Worm (Caenorhabditis elegans) whole organism, L2 larva: Measurements from ENCODE around the gene Y75B8A.13.

Source experiments
- C34F6.9 ChIP-seq: fragments of 150-350 bp; optimal IDR thresholded peaks from 2 replicates; lab custom pipeline; 2014; ENCODE audit warnings: missing biosample characterization, missing genetic modification characterization
- F13H6.1 ChIP-seq: sonication (generic microtip); optimal IDR thresholded peaks from 2 replicates; lab custom pipeline; 2016; ENCODE audit warnings: missing genetic modification characterization, missing compliant biosample characterization
- R02D3.7 ChIP-seq: fragments of 150-350 bp; optimal IDR thresholded peaks from 2 replicates; lab custom pipeline; 2014; ENCODE audit warnings: missing biosample characterization, missing genetic modification characterization
- Y55F3AM.14 ChIP-seq: fragments of 200-800 bp; sonication (Bioruptor generic); optimal IDR thresholded peaks from 2 replicates; lab custom pipeline; 2018; ENCODE audit warnings: mild to moderate bottlenecking, missing genetic modification characterization, missing compliant biosample characterization
- ZK546.5 ChIP-seq: sonication (generic microtip); optimal IDR thresholded peaks from 2 replicates; lab custom pipeline; 2017; ENCODE audit warnings: missing biosample characterization, missing genetic modification characterization
- alr-1 ChIP-seq: fragments of 150-350 bp; optimal IDR thresholded peaks from 2 replicates; lab custom pipeline; 2014; ENCODE audit warnings: missing biosample characterization, missing genetic modification characterization
- aly-2 ChIP-seq: fragments of 150-350 bp; optimal IDR thresholded peaks from 2 replicates; lab custom pipeline; 2014; ENCODE audit warnings: missing biosample characterization, missing genetic modification characterization
- ama-1 ChIP-seq: fragments of 150-350 bp; optimal IDR thresholded peaks from 2 replicates; lab custom pipeline; 2018; ENCODE audit warnings: inconsistent platforms
- ceh-82 ChIP-seq: fragments of 150-350 bp; optimal IDR thresholded peaks from 2 replicates; lab custom pipeline; 2014; ENCODE audit warnings: missing biosample characterization, missing genetic modification characterization
- crh-2 ChIP-seq: sonication (generic microtip); optimal IDR thresholded peaks from 2 replicates; lab custom pipeline; 2017; ENCODE audit warnings: missing biosample characterization, missing genetic modification characterization
- dmd-4 ChIP-seq: sonication (generic microtip); optimal IDR thresholded peaks from 2 replicates; lab custom pipeline; 2017; ENCODE audit warnings: missing biosample characterization, missing genetic modification characterization
- egl-27 ChIP-seq: sonication (generic microtip); optimal IDR thresholded peaks from 3 replicates; lab custom pipeline; 2017; ENCODE audit warnings: missing biosample characterization, missing genetic modification reagents, missing genetic modification characterization
- elt-3 ChIP-seq: sonication (generic microtip); optimal IDR thresholded peaks from 2 replicates; lab custom pipeline; 2017; ENCODE audit warnings: missing biosample characterization, missing genetic modification characterization
- gmeb-1 ChIP-seq: fragments of 150-350 bp; optimal IDR thresholded peaks from 2 replicates; lab custom pipeline; 2014; ENCODE audit warnings: missing biosample characterization, missing genetic modification characterization
- lin-11 ChIP-seq: fragments of 150-350 bp; sonication (generic microtip); optimal IDR thresholded peaks from 2 replicates; lab custom pipeline; 2014; ENCODE audit warnings: missing biosample characterization, missing genetic modification characterization, inconsistent platforms, mixed read lengths
- lin-13 ChIP-seq: fragments of 150-350 bp; optimal IDR thresholded peaks from 2 replicates; lab custom pipeline; 2014; ENCODE audit warnings: missing biosample characterization, missing genetic modification reagents, missing genetic modification characterization
- lsy-2 ChIP-seq, 2 experiments: fragments of 150-350 bp in 1 of 2; sonication (generic microtip) in 1 of 2; optimal IDR thresholded peaks; 2 replicates each; lab custom pipeline; 2014 to 2017; ENCODE audit warnings: missing biosample characterization in 2 of 2, missing genetic modification characterization in 2 of 2
- mab-5 ChIP-seq: fragments of 150-350 bp; optimal IDR thresholded peaks from 2 replicates; lab custom pipeline; 2014; ENCODE audit warnings: missing biosample characterization, missing genetic modification characterization
- mbf-1 ChIP-seq: sonication (generic microtip); optimal IDR thresholded peaks from 2 replicates; lab custom pipeline; 2017; ENCODE audit warnings: missing biosample characterization, missing genetic modification characterization
- mdl-1 ChIP-seq, 2 experiments: fragments of 150-350 bp in 1 of 2; sonication (generic microtip) in 1 of 2; optimal IDR thresholded peaks; 2 replicates each; lab custom pipeline; 2017; ENCODE audit warnings: missing biosample characterization in 2 of 2, missing genetic modification characterization in 2 of 2
- nhr-10 ChIP-seq: sonication (generic microtip); optimal IDR thresholded peaks from 2 replicates; lab custom pipeline; 2017; ENCODE audit warnings: missing biosample characterization, missing genetic modification characterization
- nhr-129 ChIP-seq: fragments of 150-350 bp; optimal IDR thresholded peaks from 2 replicates; lab custom pipeline; 2014; ENCODE audit warnings: missing biosample characterization, missing genetic modification characterization
- nhr-23 ChIP-seq: fragments of 150-350 bp; optimal IDR thresholded peaks from 2 replicates; lab custom pipeline; 2014; ENCODE audit warnings: missing biosample characterization, missing genetic modification reagents, missing genetic modification characterization
- nhr-237 ChIP-seq: fragments of 150-350 bp; optimal IDR thresholded peaks from 2 replicates; lab custom pipeline; 2014; ENCODE audit warnings: missing biosample characterization, missing genetic modification characterization
- nhr-25 ChIP-seq: fragments of 150-350 bp; sonication (generic microtip); optimal IDR thresholded peaks from 3 replicates; lab custom pipeline; 2014; ENCODE audit warnings: missing biosample characterization, missing genetic modification characterization
- nhr-77 ChIP-seq: fragments of 150-350 bp; optimal IDR thresholded peaks from 2 replicates; lab custom pipeline; 2014; ENCODE audit warnings: missing biosample characterization, missing genetic modification characterization
- sem-4 ChIP-seq: fragments of 150-350 bp; optimal IDR thresholded peaks from 2 replicates; lab custom pipeline; 2014; ENCODE audit warnings: missing biosample characterization, missing genetic modification reagents, missing genetic modification characterization
- skn-1 ChIP-seq: sonication (generic microtip); optimal IDR thresholded peaks from 2 replicates; lab custom pipeline; 2017; ENCODE audit warnings: missing biosample characterization, missing genetic modification characterization
- sma-3 ChIP-seq: sonication (generic microtip); optimal IDR thresholded peaks from 2 replicates; lab custom pipeline; 2016; ENCODE audit warnings: missing genetic modification reagents, missing genetic modification characterization, missing compliant biosample characterization
- sma-9 ChIP-seq, 2 experiments: fragments of 150-350 bp in 1 of 2; sonication (generic microtip) in 1 of 2; optimal IDR thresholded peaks; 2 replicates each; lab custom pipeline; 2014 to 2016; ENCODE audit warnings: missing genetic modification characterization in 2 of 2, mild to moderate bottlenecking in 1 of 2, missing biosample characterization in 1 of 2, missing compliant biosample characterization in 1 of 2, missing genetic modification reagents in 1 of 2, moderate library complexity in 1 of 2
- snpc-4 ChIP-seq: fragments of 150-350 bp; optimal IDR thresholded peaks from 2 replicates; lab custom pipeline; 2014; ENCODE audit warnings: missing biosample characterization, missing genetic modification characterization
- unc-55 ChIP-seq: fragments of 150-350 bp; sonication (generic microtip); optimal IDR thresholded peaks from 3 replicates; lab custom pipeline; 2014; ENCODE audit warnings: missing biosample characterization, missing genetic modification reagents, missing genetic modification characterization
- unc-62 ChIP-seq: fragments of 150-350 bp; optimal IDR thresholded peaks from 2 replicates; lab custom pipeline; 2014; ENCODE audit warnings: missing biosample characterization, missing genetic modification reagents, missing genetic modification characterization
- zag-1 ChIP-seq: fragments of 150-350 bp; optimal IDR thresholded peaks from 2 replicates; lab custom pipeline; 2014; ENCODE audit warnings: missing biosample characterization, missing genetic modification characterization
- ztf-1 ChIP-seq: fragments of 200-800 bp; sonication (Bioruptor generic); conservative IDR thresholded peaks from 2 replicates; pipeline ENCODE4 v1.3.6; 2022; ENCODE audit warnings: missing genetic modification characterization, missing compliant biosample characterization
- ztf-11 ChIP-seq: sonication (generic microtip); optimal IDR thresholded peaks from 2 replicates; lab custom pipeline; 2017; ENCODE audit warnings: missing biosample characterization, missing genetic modification characterization
- ztf-4 ChIP-seq: fragments of 150-350 bp; optimal IDR thresholded peaks from 2 replicates; lab custom pipeline; 2014; ENCODE audit warnings: missing biosample characterization, missing genetic modification characterization

The Y75B8A.13 gene

ce11 chrIII:12231539-12231938, 16.0 kb upstream of the Y75B8A.13 start:
- TF ChIP-seq lin-13 (GFP tag; lab: Kevin White, UChicago) (no peak), ZK546.5 (no peak)

DNA sequence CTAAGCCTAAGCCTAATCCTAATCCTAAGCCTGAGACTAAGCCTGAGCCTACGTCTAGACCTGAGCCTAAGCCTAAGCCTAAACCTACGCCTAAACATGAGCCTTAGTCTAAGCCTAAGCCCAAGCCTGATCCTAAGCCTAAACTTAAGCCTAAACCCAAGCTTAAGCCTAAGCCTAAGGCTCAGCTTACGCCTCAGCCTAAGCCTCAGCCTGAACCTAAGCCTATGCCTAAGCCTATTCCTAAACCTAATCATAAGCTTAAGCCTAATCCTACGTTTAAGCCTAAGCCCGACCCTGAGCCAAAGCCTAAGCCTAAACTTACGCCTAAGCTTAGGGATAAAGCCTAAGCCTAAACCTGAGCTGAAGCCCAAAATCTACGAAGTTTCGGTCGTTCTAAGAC, 14.7 kb upstream of the Y75B8A.13 start:
- TF ChIP-seq nhr-10, result no peak
- no peak for TF ChIP-seq C34F6.9 (tag; lab: Kevin White, UChicago)
- no peak for TF ChIP-seq lin-11
- no peak for TF ChIP-seq dmd-4
- no peak for TF ChIP-seq unc-62 (GFP tag; lab: Kevin White, UChicago)
- no peak for TF ChIP-seq ztf-11 (tag; lab: Kevin White, UChicago)
- no peak for TF ChIP-seq elt-3 (tag; lab: Kevin White, UChicago)
- no peak for TF ChIP-seq ztf-1 (GFP tag; lab: Robert Waterston, UW)
- no peak for TF ChIP-seq nhr-129 (tag; lab: Kevin White, UChicago)
- no peak for TF ChIP-seq ztf-4 (tag; lab: Kevin White, UChicago)
- no peak for TF ChIP-seq ceh-82 (tag; lab: Kevin White, UChicago)
- no peak for TF ChIP-seq aly-2 (tag; lab: Kevin White, UChicago)
- TF ChIP-seq ama-1 (lab: Kevin White, UChicago), result no peak
- TF ChIP-seq zag-1 (tag; lab: Kevin White, UChicago), result no peak
- TF ChIP-seq sma-3, result no peak
- TF ChIP-seq crh-2, result no peak

- TF ChIP-seq ztf-4 (tag; lab: Kevin White, UChicago), result no peak
- TF ChIP-seq skn-1 (tag; lab: Kevin White, UChicago), result no peak
- no peak for TF ChIP-seq ZK546.5
- no peak for TF ChIP-seq lin-11
- no peak for TF ChIP-seq nhr-23
- no peak for TF ChIP-seq ama-1 (lab: Kevin White, UChicago)
- TF ChIP-seq zag-1 (tag; lab: Kevin White, UChicago), result no peak
- no peak for TF ChIP-seq aly-2 (tag; lab: Kevin White, UChicago)
- TF ChIP-seq mbf-1 (tag; lab: Kevin White, UChicago), result no peak
- TF ChIP-seq alr-1, result no peak
- TF ChIP-seq lsy-2 (tag; optimal IDR thresholded peaks at IDR 0.05; lab: Kevin White, UChicago), result no peak
- TF ChIP-seq sma-3, result no peak
- TF ChIP-seq ceh-82 (tag; lab: Kevin White, UChicago), result no peak
- TF ChIP-seq nhr-25 (tag; lab: Kevin White, UChicago), result no peak
- no peak for TF ChIP-seq egl-27 (tag; lab: Kevin White, UChicago)
- TF ChIP-seq sem-4 (tag; lab: Kevin White, UChicago), result no peak
- no peak for TF ChIP-seq R02D3.7 (tag; lab: Kevin White, UChicago)
- no peak for TF ChIP-seq nhr-237 (tag; lab: Kevin White, UChicago)
These were observed 12.4 kb upstream of the Y75B8A.13 start for ce11 chrIII:12227935-12228334.

- peak; percentile 47 for TF ChIP-seq nhr-25 (tag; lab: Kevin White, UChicago)
- peak; percentile 91 for TF ChIP-seq gmeb-1 (tag; lab: Kevin White, UChicago)
- no peak for TF ChIP-seq Y55F3AM.14 (GFP tag; lab: Kevin White, UChicago)
- TF ChIP-seq C34F6.9 (tag; lab: Kevin White, UChicago), result peak; percentile 71
- no peak for TF ChIP-seq dmd-4
- TF ChIP-seq lsy-2 (tag; optimal IDR thresholded peaks at IDR 0.05; lab: Kevin White, UChicago), result peak; percentile 22 to 82
- peak; percentile 36 for TF ChIP-seq nhr-129 (tag; lab: Kevin White, UChicago)
- peak; percentile 52 for TF ChIP-seq lin-11
- no peak for TF ChIP-seq ztf-11 (tag; lab: Kevin White, UChicago)
- TF ChIP-seq sma-3, result peak; percentile 32
- TF ChIP-seq lin-13 (GFP tag; lab: Kevin White, UChicago), result peak; percentile 40
- TF ChIP-seq F13H6.1 (tag; lab: Kevin White, UChicago), result peak; percentile 22
- TF ChIP-seq snpc-4 (tag; lab: Kevin White, UChicago), result peak; percentile 19
- no peak for TF ChIP-seq nhr-77 (tag; lab: Kevin White, UChicago)
- no peak for TF ChIP-seq mdl-1 (tag; optimal IDR thresholded peaks at IDR 0.05; lab: Kevin White, UChicago)
- TF ChIP-seq crh-2, result peak; percentile 62
- TF ChIP-seq mab-5 (tag; lab: Kevin White, UChicago), result no peak
- no peak for TF ChIP-seq sma-9 (GFP tag; optimal IDR thresholded peaks at IDR 0.05; lab: Kevin White, UChicago)
- no peak for TF ChIP-seq sma-9 (tag; optimal IDR thresholded peaks at IDR 0.05; lab: Kevin White, UChicago)
- TF ChIP-seq unc-55 (GFP tag; lab: Kevin White, UChicago), result peak; percentile 75
- TF ChIP-seq elt-3 (tag; lab: Kevin White, UChicago), result no peak
These were observed 10.7 kb upstream of the Y75B8A.13 start, which contains the start of the genes Y75B8A.18 and Y75B8A.19 for ce11 chrIII:12226089-12226682. TSS of gene Y75B8A.18 (minus strand) at chrIII:12226230. TSS of gene Y75B8A.19 (plus strand) at chrIII:12226632.
